Fruit fly (Drosophila melanogaster): ENCODE measurements around the gene CG34404.

CG34404 gene

dm6 chr3R:15346018-15346383 is 21.5 kb downstream of the CG34404 start, which contains the start of the genes Surf4 and CG31301:
Gene Surf4 (minus strand): TSS chr3R:15346176.
Gene CG31301 (plus strand): TSS chr3R:15346205.
- TF ChIP-seq CG8159 (tag; optimal IDR thresholded peaks at IDR 0.05) (no peak), fd96Ca (GFP tag; IDR thresholded peaks at IDR 0.05) (no peak), D1 (tag; optimal IDR thresholded peaks at IDR 0.05) (no peak), gl (tag; optimal IDR thresholded peaks at IDR 0.05) (no peak), CG9948 (tag; optimal IDR thresholded peaks at IDR 0.05) (no peak)

- TF ChIP-seq Ets98B (GFP tag; IDR thresholded peaks at IDR 0.05), result no peak
- peak; percentile 10 for TF ChIP-seq CG8301 (tag; optimal IDR thresholded peaks at IDR 0.05)
- no peak for TF ChIP-seq Pif1B (GFP tag; optimal IDR thresholded peaks at IDR 0.05)
- no peak for TF ChIP-seq Snoo (tag; optimal IDR thresholded peaks at IDR 0.05)
- TF ChIP-seq CG9948 (tag; optimal IDR thresholded peaks at IDR 0.05), result no peak
- no peak for TF ChIP-seq Pif1A (GFP tag; optimal IDR thresholded peaks at IDR 0.05)
These were observed 22.1 kb downstream of the CG34404 start for dm6 chr3R:15345198-15346017.

dm6 chr3R:15342926-15343685 is 24.4 kb downstream of the CG34404 start, which contains the start of gene Nagk:
Gene Nagk (minus strand): TSS chr3R:15343256.
- TF ChIP-seq CG8159 (tag; optimal IDR thresholded peaks at IDR 0.05) (no peak), D1 (tag; optimal IDR thresholded peaks at IDR 0.05) (no peak), CG8301 (tag; optimal IDR thresholded peaks at IDR 0.05) (peak; percentile 43), CG14655 (GFP tag; optimal IDR thresholded peaks at IDR 0.05) (no peak), CG12605 (GFP tag; IDR thresholded peaks at IDR 0.05) (0 out of 2 replicates have a peak, but pooled peaks have one; percentile 6), CG15710 (tag; optimal IDR thresholded peaks at IDR 0.05) (peak; percentile 15), CG34367 (tag; optimal IDR thresholded peaks at IDR 0.05) (peak; percentile 35), Snoo (tag; optimal IDR thresholded peaks at IDR 0.05) (peak; percentile 64), Pif1A (GFP tag; optimal IDR thresholded peaks at IDR 0.05) (no peak), gl (tag; optimal IDR thresholded peaks at IDR 0.05) (no peak), CG4496 (GFP tag; IDR thresholded peaks at IDR 0.05) (peak; percentile 34; the same call in 1 of the 3 replicates), Ets98B (GFP tag; IDR thresholded peaks at IDR 0.05) (peak; percentile 16), CG17806 (tag; optimal IDR thresholded peaks at IDR 0.05) (peak; percentile 21), rn (GFP tag; IDR thresholded peaks at IDR 0.05) (no peak), CG9948 (tag; optimal IDR thresholded peaks at IDR 0.05) (peak; percentile 17), EcR (GFP tag; optimal IDR thresholded peaks at IDR 0.05) (peak; percentile 44), fd96Ca (GFP tag; IDR thresholded peaks at IDR 0.05) (no peak), CG10348 (GFP tag; IDR thresholded peaks at IDR 0.05) (no peak), CG13204 (GFP tag; optimal IDR thresholded peaks at IDR 0.05) (no peak), CG32121 (GFP tag; IDR thresholded peaks at IDR 0.05) (no peak)

DNA sequence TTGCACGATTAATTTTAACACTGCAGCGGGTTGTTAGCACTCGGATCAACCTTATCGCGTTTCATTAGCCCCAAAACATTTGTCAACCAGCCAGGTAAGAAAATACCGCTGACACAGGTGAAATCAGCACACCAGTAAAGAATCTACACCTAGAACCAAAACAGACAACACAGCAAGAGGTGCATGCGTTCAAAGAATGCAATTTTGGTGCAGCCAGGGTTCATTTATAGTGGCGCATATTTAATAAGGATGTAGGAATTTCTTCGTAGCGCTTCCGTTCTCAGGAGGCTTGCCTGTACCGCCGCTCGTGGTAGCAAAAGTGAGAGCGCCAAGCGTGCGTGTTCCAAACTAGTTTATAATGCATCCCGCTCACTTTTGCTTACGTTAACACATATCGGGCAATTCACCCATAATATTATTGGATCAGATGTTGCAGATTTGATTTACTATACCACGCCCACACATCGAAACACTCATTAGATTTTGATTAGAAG is 25.0 kb downstream of the CG34404 start:
- TF ChIP-seq CG9948 (tag; optimal IDR thresholded peaks at IDR 0.05) (no peak), CG4496 (GFP tag; IDR thresholded peaks at IDR 0.05) (peak; percentile 61; the same call in 2 of the 3 replicates), CG13204 (GFP tag; optimal IDR thresholded peaks at IDR 0.05) (no peak), fd96Ca (GFP tag; IDR thresholded peaks at IDR 0.05) (peak; percentile 55; the same call in 1 of the 3 replicates), CG32121 (GFP tag; IDR thresholded peaks at IDR 0.05) (peak; percentile 57; the same call in 1 of the 2 replicates), Ets98B (GFP tag; IDR thresholded peaks at IDR 0.05) (peak; percentile 51; the same call in 1 of the 2 replicates), EcR (GFP tag; optimal IDR thresholded peaks at IDR 0.05) (no peak)

DNA sequence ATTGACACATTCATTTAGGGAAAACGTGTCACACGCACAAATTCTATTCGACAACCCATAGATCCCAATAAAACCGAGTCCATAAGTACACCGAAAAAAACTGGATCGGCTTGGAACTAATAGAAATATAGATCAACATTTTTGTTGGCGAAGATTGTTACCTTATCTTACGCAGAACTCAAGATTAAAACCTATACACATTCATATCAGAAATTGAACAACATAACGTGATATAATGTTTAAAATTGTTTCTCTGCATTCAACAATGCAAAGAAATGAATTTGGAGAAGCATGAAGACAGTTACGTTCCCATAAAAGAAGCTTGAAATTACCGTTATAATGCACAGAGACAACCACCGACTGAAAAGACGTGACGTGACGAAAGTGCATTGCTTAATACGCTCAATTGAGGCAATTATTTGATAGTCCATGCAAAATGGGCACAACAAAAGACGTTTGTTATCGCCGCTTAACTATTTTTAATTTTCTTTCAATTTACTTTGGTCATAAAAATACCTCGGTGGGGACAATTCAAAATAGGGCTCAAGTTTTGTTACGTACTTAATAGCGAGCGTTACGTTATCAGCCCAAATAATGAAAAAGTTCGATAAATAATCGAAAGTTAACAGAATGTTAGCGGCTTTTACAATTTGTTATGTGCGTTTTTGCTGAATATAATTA is 27.3 kb downstream of the CG34404 start, which contains the start of gene SerRS-m:
Gene SerRS-m (plus strand): TSS at position 616 of the 681 bp plus-strand sequence.
- TF ChIP-seq CG32121 (GFP tag; IDR thresholded peaks at IDR 0.05) (no peak), CG9948 (tag; optimal IDR thresholded peaks at IDR 0.05) (no peak), CG17806 (tag; optimal IDR thresholded peaks at IDR 0.05) (no peak), CG4496 (GFP tag; IDR thresholded peaks at IDR 0.05) (no peak), fd96Ca (GFP tag; IDR thresholded peaks at IDR 0.05) (no peak), CG13204 (GFP tag; optimal IDR thresholded peaks at IDR 0.05) (no peak), rn (GFP tag; IDR thresholded peaks at IDR 0.05) (no peak), Ets98B (GFP tag; IDR thresholded peaks at IDR 0.05) (no peak), CG14655 (GFP tag; optimal IDR thresholded peaks at IDR 0.05) (no peak), CG8159 (tag; optimal IDR thresholded peaks at IDR 0.05) (no peak), CG15710 (tag; optimal IDR thresholded peaks at IDR 0.05) (no peak)

DNA sequence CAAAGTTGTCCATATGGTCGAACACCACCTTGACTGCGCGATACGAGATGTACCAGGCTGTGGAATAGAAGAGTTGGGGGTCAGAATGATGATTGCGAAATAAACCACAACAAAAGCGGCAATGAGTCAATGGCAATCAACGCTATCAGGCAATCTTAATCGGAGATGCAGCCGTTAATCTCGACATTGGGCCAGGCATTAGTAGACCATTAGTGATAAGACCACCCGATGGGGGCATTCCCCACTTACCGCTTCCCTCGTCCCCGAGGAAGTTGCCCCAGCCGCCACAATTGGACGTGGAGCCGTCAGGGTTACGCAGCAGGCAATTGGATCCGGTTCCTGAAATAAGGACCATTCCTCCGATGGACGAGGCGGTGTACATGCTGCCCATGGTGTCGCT is 28.4 kb downstream of the CG34404 start:
- no peak for TF ChIP-seq EcR (GFP tag; optimal IDR thresholded peaks at IDR 0.05)
- TF ChIP-seq rn (GFP tag; IDR thresholded peaks at IDR 0.05), result no peak
- TF ChIP-seq gl (tag; optimal IDR thresholded peaks at IDR 0.05), result no peak
- TF ChIP-seq CG34367 (tag; optimal IDR thresholded peaks at IDR 0.05), result no peak
- no peak for TF ChIP-seq CG17806 (tag; optimal IDR thresholded peaks at IDR 0.05)
- no peak for TF ChIP-seq CG32121 (GFP tag; IDR thresholded peaks at IDR 0.05)
- no peak for TF ChIP-seq CG10348 (GFP tag; IDR thresholded peaks at IDR 0.05)
- no peak for TF ChIP-seq fd96Ca (GFP tag; IDR thresholded peaks at IDR 0.05)
- TF ChIP-seq Pif1B (GFP tag; optimal IDR thresholded peaks at IDR 0.05), result no peak
- no peak for TF ChIP-seq CG13204 (GFP tag; optimal IDR thresholded peaks at IDR 0.05)
